Worm (Caenorhabditis elegans): ENCODE results near the gene Y43C5B.2.

Y43C5B.2 gene

DNA sequence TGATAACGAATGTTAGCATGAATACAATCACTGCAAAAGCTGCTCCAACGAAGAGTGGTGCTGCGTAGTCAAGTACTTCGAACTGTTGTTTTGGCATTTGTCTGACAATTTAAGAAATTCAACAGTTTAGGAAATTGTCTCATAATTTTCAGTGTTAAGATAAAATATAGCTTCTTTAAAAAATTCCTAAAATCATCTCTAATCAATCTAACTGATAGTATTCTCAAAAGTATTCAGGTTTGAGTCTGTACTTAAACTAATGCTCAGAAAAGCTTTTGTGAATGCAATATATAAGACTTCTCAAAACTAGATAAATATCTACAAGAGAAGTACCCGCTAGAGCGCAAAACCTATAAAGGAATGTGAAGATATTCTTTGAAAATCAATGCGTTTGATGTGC lies 42.7 kb upstream of the Y43C5B.2 start, which contains the start of gene R10H10.4:
TSS of gene R10H10.4 (minus strand) at position 101 of the 400 bp plus-strand sequence.
- TF ChIP-seq B0261.1 (tag; optimal IDR thresholded peaks at IDR 0.05) (no peak), bed-2 (GFP tag; IDR thresholded peaks at IDR 0.05) (no peak), ceh-40 (GFP tag; IDR thresholded peaks at IDR 0.05) (no peak), let-607 (tag; optimal IDR thresholded peaks at IDR 0.05) (no peak), egrh-3 (GFP tag; IDR thresholded peaks at IDR 0.05) (no peak)

DNA sequence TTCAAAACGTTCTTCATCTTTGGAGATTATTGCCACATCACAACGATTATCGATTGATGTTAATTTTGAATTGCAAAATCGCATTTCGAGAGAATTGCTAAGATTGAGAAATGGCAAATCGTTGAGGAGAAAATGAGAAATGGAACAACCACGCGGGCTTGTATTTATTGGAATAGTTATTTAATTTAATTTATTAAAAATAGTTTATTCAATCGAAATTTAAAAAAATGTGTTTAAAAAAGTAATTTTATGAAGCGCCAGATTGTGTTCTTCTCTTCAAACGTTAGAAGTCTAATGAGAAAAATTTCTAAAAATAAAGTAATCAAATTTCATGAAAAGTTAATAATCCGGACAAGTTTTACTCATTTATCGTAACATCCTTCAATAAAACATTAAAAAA lies 39.7 kb upstream of the Y43C5B.2 start, which contains the start of gene spe-26:
TSS of gene spe-26 (minus strand) at position 101 of the 400 bp plus-strand sequence.
- TF ChIP-seq B0261.1 (tag; optimal IDR thresholded peaks at IDR 0.05): no peak
- TF ChIP-seq atf-7 (tag; optimal IDR thresholded peaks at IDR 0.05): no peak
- no peak for TF ChIP-seq Y67H2A.10 (GFP tag; conservative IDR thresholded peaks at IDR 0.05)
- TF ChIP-seq madf-8 (GFP tag; conservative IDR thresholded peaks at IDR 0.05): no peak
- TF ChIP-seq hrde-1 (tag; optimal IDR thresholded peaks at IDR 0.05; ENCODE audit: borderline replicate concordance): no peak
- TF ChIP-seq F33H1.4 (GFP tag; IDR thresholded peaks at IDR 0.05): no peak
- TF ChIP-seq lsl-1 (GFP tag; optimal IDR thresholded peaks at IDR 0.05): no peak
- no peak for TF ChIP-seq nfya-1 (tag; optimal IDR thresholded peaks at IDR 0.05; ENCODE audit: borderline replicate concordance, insufficient read depth)
- TF ChIP-seq pbrm-1 (GFP tag; IDR thresholded peaks at IDR 0.05): no peak
- no peak for TF ChIP-seq tbx-9 (tag; optimal IDR thresholded peaks at IDR 0.05; ENCODE audit: borderline replicate concordance)
- no peak for TF ChIP-seq zim-3 (tag; optimal IDR thresholded peaks at IDR 0.05)
- no peak for TF ChIP-seq ZK185.1 (tag; optimal IDR thresholded peaks at IDR 0.05; ENCODE audit: poor library complexity, severe bottlenecking)
- TF ChIP-seq nhr-90 (tag; optimal IDR thresholded peaks at IDR 0.05): no peak
- TF ChIP-seq F57C9.4 (tag; optimal IDR thresholded peaks at IDR 0.05): no peak
- no peak for TF ChIP-seq madf-10 (tag; optimal IDR thresholded peaks at IDR 0.05)
- TF ChIP-seq lag-1 (GFP tag; IDR thresholded peaks at IDR 0.05): no peak
- TF ChIP-seq tlf-1 (GFP tag; optimal IDR thresholded peaks at IDR 0.05): no peak

DNA sequence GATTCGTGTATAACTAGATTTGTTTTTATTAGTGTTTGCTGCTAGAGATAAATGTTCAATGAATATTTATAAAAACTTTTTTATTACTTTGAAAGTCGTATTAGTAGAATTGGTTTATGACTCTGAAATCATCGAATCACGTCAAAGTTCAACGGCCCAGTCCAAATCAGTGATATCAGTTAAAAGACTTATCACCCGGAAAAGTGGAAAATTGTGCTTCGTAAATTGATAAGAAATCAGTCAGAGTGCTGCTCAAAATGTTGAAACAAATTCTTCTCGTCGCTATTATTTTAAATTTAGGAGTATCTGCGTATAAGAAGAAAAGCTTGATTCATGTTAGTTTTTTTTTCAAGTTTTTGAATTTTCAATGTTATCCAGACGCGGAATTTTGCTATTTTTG lies 36.1 kb upstream of the Y43C5B.2 start, which contains the start of gene R10H10.3:
TSS of gene R10H10.3 (plus strand) at position 243 of the 400 bp plus-strand sequence.
- TF ChIP-seq ceh-91 (GFP tag; IDR thresholded peaks at IDR 0.05) (no peak), mel-28 (tag; optimal IDR thresholded peaks at IDR 0.05; ENCODE audit: borderline replicate concordance) (no peak), cebp-1 (GFP tag; IDR thresholded peaks at IDR 0.05) (0 out of 2 replicates have a peak, but pooled peaks have one; percentile 17), cebp-1 (tag; optimal IDR thresholded peaks at IDR 0.05) (no peak), T26A5.8 (tag; optimal IDR thresholded peaks at IDR 0.05) (no peak), tbx-9 (tag; optimal IDR thresholded peaks at IDR 0.05; ENCODE audit: borderline replicate concordance) (no peak), attf-5 (GFP tag; optimal IDR thresholded peaks at IDR 0.05) (no peak), F57A8.1 (GFP tag; optimal IDR thresholded peaks at IDR 0.05) (no peak), dpl-1 (GFP tag; optimal IDR thresholded peaks at IDR 0.05) (no peak), him-1 (tag; optimal IDR thresholded peaks at IDR 0.05) (peak; percentile 53), nfya-2 (GFP tag; IDR thresholded peaks at IDR 0.05) (no peak), egl-44 (GFP tag; IDR thresholded peaks at IDR 0.05) (no peak), bed-1 (GFP tag; IDR thresholded peaks at IDR 0.05) (no peak), nhr-80 (tag; optimal IDR thresholded peaks at IDR 0.05) (peak; percentile 71), repo-1 (tag; optimal IDR thresholded peaks at IDR 0.05) (no peak), T07F8.4 (tag; optimal IDR thresholded peaks at IDR 0.05) (no peak), mxl-1 (tag; optimal IDR thresholded peaks at IDR 0.05) (no peak), ztf-25 (GFP tag; IDR thresholded peaks at IDR 0.05) (no peak), lin-26 (GFP tag; IDR thresholded peaks at IDR 0.05) (no peak), ceh-40 (GFP tag; IDR thresholded peaks at IDR 0.05) (no peak)
